Worm (Caenorhabditis elegans): ENCODE data around the gene K06A4.2.

DNA sequence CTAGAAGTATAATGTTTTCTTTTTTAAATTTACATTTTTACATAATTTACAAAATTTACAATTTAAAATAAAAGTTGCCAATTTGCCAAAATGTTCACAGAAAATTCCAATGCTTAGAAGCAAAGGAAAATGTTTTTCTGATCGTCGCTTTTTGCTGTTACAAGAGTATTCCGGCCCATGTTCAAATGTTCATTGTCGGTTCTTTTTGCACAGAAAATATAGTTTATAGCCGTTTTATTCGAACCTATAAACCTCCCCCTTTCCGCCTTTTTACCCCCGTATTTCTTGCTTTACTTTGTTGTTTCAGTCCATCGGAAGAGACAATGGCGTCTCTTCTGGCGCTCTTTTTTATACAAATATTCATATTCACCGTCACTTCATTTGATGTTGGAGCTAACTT, 50.6 kb downstream of the K06A4.2 start, which contains the start of gene tag-329:
- no peak for TF ChIP-seq W03F9.2 (tag; optimal IDR thresholded peaks at IDR 0.05)
- TF ChIP-seq dao-5 (tag; optimal IDR thresholded peaks at IDR 0.05) = no peak
- no peak for TF ChIP-seq him-1 (tag; optimal IDR thresholded peaks at IDR 0.05)
